Worm (Caenorhabditis elegans) whole organism, dauer: Measurements from ENCODE around the gene fbxa-197.

ENCODE experiments used
- unc-62 ChIP-seq: sonication (generic microtip); optimal IDR thresholded peaks from 2 replicates; lab custom pipeline; 2017; ENCODE audit warnings: missing biosample characterization, missing genetic modification reagents, missing genetic modification characterization

The fbxa-197 gene

DNA sequence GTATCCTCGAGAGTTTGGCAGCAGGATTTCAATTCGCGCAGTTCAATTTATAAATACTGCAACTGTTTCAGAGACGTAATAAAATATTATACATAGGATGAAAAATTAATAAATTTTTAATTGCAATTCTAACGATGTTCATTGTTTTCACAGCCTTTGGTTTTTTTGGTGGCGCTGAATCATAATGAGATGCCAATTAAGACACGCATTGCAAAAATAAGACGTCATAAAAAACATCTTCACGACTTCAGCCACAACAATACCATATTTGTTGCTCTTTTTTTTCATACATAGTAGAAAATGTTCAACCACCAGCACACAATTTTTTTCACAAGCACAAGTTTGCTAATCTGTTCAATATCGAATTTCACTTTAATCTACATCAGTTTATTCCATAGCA, 4.8 kb downstream of the fbxa-197 start, which contains the start of gene str-56:
str-56 (plus strand) TSS at position 301 of the 400 bp plus-strand sequence.
- TF ChIP-seq unc-62 (GFP tag; lab: Kevin White, UChicago), result no peak

DNA sequence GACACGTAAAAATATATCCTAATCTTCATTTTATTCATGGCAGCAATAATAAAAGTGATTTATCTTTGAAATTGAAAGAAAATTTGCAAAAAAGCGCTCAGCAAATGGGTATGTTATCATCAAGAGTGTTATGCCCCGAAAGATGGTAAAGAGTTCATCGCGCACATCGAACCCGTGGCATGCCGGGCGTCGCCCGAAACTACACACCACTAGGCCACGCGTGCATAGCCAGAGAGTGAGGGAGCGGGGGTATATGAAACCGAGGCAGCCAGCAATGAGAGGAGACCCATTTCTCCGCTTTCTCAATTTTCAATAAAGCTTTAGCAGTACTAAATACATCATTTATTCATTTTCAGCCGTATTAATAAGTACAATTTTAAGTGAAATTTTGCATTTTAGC, 6.3 kb downstream of the fbxa-197 start:
- TF ChIP-seq unc-62 (GFP tag; lab: Kevin White, UChicago), result no peak

DNA sequence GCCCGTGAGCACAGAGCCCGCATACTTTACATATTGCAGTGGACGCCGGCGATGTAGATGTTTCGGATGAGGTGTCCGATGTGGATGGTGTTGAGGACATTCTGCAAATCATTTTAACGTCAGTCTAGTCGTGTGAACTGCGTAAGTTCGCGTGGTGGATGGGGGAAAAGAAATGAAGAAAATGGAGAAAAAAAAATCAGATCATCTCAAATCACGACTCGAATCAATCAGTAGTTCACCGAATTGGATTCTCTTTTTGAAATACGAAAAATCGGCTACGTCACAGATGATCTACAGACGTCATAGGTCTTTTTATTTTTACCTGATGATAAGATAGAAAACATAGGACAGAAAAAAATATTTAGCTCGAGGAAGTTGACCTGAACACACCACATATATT, 8.8 kb downstream of the fbxa-197 start, which contains the start of gene nhr-102:
nhr-102 (minus strand) TSS at position 101 of the 400 bp plus-strand sequence.
- no peak for TF ChIP-seq unc-62 (GFP tag; lab: Kevin White, UChicago)

DNA sequence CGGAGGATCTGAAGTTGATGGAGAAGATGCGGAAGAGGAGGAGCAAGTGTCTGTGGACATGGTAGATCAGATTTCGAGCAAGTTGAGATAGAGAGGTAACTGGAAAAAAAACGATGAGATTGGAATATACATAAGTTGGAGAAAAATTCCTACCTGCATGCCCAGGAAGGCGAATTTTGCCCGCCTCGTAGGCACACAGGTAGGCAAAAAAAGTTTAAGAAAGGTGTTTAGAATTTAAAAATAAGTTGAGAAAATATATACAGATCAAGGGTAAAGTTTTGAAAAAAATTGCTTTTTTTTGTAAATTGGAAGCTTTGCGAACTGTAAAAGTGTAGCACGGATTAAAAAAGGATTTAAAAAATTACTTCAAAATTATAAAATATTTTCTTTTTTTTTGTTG, 12.0 kb downstream of the fbxa-197 start, which contains the start of gene nhr-84:
nhr-84 (minus strand) TSS at position 101 of the 400 bp plus-strand sequence.
- no peak for TF ChIP-seq unc-62 (GFP tag; lab: Kevin White, UChicago)

DNA sequence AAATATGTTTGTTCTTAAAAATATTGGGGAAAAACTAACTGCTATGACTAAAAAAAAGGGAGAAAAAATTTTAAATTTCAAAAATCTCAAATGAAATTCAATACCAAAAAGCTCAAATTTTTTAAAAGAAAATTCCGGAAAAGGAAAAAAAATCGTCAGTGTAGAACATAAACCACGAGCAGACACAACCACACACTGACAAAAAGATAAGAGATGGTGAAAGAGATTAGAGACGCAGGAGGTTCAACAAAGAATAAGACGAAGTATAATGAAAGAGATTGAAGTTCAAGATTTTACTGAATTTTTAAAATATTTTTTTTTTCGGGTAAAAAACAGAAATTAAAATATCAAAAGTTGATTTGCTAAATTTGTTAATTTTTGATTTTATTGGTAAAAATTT, 12.6 kb downstream of the fbxa-197 start:
- TF ChIP-seq unc-62 (GFP tag; lab: Kevin White, UChicago), result no peak

DNA sequence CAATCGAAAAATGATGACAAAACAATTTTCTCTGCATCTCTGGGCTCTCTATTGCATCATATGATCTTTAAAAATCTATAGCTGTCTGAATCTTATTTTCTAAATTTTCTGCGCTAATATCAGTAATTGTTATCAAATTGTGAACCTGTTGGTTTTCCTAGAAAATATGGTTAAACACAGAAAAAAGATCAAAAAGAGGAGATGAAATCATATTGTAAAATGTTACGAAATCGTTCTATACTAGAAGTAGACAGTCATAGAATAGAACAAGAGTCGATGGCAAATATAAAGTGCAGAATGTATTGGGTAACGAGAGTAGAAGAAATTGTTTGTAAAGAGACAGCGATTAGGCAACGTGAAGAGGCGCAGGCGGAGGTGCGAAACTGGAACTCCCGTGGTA, 13.2 kb downstream of the fbxa-197 start:
- no peak for TF ChIP-seq unc-62 (GFP tag; lab: Kevin White, UChicago)

DNA sequence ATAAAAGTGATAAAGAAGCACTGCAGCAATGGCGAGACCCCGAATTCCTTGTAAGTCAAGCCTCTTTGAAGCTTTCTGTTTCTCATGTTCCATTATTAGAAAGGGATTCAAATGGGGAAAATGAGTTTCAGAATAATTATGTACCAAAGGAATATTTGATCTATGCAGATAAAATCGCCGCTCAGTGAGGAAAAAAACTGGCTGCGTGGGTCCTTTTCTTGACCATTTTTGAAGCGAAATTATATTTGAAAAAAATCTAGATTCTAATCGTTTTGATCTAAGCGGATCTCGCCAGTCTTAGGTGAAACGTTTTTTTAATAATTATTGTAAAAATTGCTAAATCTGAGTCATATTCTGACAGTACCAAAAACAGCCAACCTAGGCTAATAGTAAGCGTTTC, 17.2 kb downstream of the fbxa-197 start, which contains the start of gene oac-42:
oac-42 (minus strand) TSS at position 101 of the 400 bp plus-strand sequence.
- TF ChIP-seq unc-62 (GFP tag; lab: Kevin White, UChicago), result no peak

DNA sequence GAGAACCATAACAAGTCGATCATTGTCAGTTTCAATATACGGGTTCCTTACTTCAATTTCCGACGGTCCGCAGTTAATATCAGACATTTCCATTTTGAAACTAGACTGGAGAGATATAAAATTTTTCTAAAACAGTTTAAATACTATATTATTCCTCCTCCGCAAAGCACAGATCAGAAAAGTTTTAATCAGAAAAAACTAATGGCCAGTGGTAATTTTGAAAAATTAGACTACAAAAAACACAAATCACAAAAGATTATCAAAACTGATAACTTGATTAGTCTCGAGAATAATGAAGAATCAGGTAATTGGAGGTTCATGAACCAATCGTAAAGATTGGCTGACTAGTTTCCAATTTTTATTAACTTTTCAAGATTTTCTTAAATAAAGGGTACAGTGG, 18.5 kb downstream of the fbxa-197 start, which contains the start of gene T06C12.9:
T06C12.9 (minus strand) TSS at position 101 of the 400 bp plus-strand sequence.
- TF ChIP-seq unc-62 (GFP tag; lab: Kevin White, UChicago), result no peak

DNA sequence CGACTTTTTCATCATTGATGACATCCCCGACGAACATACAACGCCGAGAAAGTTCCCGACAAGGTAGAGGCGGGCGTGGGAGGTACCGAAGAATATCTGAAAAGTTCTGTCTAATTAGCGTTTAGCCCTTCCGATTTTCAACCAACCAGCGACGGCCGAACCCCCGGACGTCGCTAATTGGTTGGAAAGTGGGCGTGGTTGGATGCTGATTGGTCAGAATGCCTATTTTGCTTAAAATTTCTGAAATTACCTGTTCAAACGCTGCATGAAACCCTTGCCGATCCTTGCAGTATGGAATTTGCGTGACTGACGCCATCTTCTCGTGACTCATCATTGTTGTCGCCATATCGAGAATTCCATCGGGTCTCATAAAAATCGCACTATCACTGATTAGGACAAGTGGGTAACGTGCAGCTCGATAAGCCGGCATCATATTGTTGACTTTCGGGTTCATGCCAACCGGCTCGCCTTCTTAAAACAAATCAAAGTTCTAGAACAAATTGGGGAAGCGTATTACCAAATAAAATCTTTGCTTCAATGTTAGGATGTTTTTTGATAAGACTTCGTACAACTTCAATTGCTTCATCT, 20.3 kb downstream of the fbxa-197 start:
- no peak for TF ChIP-seq unc-62 (GFP tag; lab: Kevin White, UChicago)

DNA sequence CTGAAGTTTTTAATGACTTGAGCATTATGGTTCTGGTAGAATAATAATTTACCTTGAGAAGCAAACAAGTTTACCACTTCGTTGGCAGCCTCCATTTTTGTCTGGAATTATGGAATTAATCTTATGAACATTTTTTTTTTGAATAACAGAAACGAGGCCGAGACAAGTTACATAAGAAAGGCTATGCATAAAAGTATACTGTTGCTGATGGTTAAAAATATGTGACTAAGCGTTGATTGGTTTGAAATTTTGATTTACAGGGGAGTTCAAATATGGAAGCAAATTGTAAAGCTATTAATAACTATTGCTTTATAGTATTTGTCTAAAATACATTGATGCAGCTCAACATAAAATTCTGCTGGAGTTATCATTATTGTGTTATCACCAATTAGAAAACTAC, 21.3 kb downstream of the fbxa-197 start, which contains the start of gene cgt-1:
cgt-1 (minus strand) TSS at position 101 of the 400 bp plus-strand sequence.
- no peak for TF ChIP-seq unc-62 (GFP tag; lab: Kevin White, UChicago)

DNA sequence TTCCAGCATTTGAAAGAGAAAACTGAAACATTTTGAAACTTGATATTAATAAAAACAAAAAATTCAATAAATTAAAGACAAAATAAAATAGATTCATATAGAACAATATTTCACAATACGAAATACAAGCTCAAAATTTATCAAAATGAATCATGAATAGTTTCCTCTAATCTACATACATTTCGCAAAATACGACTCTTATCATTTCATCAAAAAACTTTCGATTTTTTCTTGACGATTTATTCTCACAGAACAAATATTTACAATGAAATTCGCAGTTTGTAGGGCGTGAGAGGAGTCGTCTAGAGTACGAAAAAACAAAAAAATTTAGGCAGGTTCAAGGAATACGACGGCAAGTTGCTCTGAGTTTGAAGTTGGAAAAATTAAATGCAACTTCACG, 22.6 kb downstream of the fbxa-197 start:
- no peak for TF ChIP-seq unc-62 (GFP tag; lab: Kevin White, UChicago)

DNA sequence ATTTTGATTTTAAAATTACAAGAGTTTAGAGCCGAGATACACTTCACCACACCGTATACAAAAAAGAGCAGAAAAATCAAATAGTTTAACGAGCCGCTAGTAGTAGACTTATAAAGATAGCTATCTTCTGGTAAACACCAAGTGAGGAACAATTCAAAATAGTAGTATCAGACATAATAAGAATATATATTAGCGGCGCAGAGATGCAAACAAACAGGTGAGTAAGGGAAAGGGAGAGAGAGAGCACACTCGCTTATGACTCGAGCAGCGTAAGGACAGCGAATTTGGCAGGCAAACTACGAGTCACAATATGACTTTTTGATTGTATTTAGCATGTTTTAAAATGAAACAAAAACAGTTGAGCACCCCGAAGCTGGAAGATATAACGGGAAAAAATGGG, 23.8 kb downstream of the fbxa-197 start:
- TF ChIP-seq unc-62 (GFP tag; lab: Kevin White, UChicago), result no peak

DNA sequence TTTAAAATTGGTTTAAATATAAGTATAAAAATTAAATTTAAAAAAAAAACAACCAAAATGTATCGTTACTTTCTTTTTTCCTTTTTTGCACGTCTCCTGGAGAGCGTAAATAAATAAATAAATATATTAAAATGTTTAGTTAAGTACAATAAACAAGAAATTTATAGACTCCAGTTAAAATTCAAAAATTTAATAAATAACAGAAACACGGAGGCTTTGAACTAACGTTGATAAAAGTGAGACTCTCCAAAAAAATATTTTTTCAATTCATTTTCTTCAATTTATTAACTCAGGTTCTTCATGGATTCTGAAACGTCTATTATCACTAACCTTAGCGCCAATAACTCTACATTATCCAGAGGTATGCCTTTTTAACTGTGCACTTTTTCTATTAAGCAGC, 24.3 kb downstream of the fbxa-197 start, which contains the start of gene T06C12.12:
T06C12.12 (plus strand) TSS at position 301 of the 400 bp plus-strand sequence.
- no peak for TF ChIP-seq unc-62 (GFP tag; lab: Kevin White, UChicago)

DNA sequence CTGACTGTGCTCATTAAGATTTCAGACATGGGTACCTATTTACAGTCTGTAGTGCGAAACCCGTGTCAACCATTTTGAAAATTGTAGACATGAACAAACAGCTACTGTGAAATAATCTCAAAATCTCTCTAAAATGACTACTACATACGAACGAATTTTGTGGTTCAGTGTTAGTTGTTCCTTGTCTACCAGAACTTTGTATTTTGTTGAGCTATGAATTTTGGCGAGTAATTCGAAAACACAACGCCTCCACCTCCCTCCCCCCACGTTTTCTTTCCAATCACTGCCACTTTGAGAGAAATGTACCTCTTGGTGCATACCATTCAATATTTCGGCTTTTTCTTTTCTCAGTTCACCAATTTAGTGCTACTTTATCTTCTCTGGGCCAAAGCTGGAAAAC, 25.2 kb downstream of the fbxa-197 start, which contains the start of gene T06C12.11:
T06C12.11 (plus strand) TSS at position 301 of the 400 bp plus-strand sequence.
- TF ChIP-seq unc-62 (GFP tag; lab: Kevin White, UChicago), result no peak

DNA sequence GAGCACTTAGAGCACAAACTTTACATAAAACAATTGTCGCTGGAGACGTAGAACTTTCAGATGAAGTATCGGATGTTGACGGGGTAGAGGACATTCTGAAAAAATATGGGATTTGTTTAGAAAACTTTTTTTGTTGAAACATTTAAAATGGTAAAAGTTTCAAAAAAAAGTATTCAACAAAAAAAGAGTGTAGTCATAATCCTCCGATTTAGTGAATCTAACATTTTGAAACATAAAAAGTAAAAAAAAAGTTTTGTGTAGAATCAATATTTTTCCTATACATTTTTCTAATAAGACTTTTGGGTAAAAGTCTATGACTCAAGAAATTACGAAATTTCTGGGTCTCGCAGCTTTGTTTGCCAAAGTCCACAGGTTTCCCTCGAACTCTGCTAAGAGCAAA, 29.2 kb downstream of the fbxa-197 start, which contains the start of gene nhr-213:
nhr-213 (minus strand) TSS at position 101 of the 400 bp plus-strand sequence.
- TF ChIP-seq unc-62 (GFP tag; lab: Kevin White, UChicago), result no peak

DNA sequence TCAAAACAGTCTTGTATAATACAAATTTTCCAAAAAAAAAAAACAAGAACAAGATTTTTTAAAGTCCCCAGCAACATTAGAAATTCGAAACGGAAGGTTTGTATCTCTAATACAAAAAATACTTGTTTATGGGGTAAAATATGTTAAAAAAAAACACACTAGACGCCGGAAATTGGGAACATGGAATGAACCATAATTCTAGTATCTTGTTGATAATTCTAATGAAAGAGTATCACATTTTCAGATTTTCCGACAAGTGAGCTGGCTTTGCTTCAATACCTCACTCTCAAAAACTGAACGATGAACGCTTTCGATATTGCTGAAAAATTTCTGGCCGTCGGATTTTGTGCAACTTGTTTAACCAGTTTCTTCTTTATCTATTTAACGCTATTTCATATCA, 30.2 kb downstream of the fbxa-197 start, which contains the start of gene str-60:
str-60 (plus strand) TSS at position 301 of the 400 bp plus-strand sequence.
- TF ChIP-seq unc-62 (GFP tag; lab: Kevin White, UChicago), result no peak

DNA sequence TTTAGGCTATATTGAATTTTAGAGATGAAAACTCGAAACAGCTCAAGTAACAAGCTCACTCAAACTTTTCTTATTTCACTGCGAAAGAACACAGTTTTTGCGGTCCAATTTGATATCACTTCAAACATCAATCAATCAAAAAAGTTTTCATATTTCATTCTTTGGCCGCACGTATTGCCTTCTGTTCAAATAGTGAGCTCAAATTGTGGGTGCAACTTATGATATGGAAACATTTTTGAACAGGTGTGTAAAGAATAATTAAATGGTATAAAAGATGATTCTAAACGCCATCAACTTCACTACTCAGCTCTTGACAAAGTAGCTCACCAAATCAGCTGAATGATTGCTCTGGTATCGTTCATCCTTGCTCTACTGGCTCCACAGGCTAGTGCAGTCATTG, 32.2 kb downstream of the fbxa-197 start, which contains the start of gene T06C12.14:
T06C12.14 (plus strand) TSS at position 301 of the 400 bp plus-strand sequence.
- TF ChIP-seq unc-62 (GFP tag; lab: Kevin White, UChicago), result no peak
